Worm (Caenorhabditis elegans) whole organism, mixed stage, embryonic: ENCODE results near the gene T05C7.5.

Experiments used
- bed-3 ChIP-seq: fragments of 200-800 bp; sonication (Bioruptor generic); optimal IDR thresholded peaks from 3 replicates; lab custom pipeline; 2018; ENCODE audit warnings: mild to moderate bottlenecking, missing genetic modification characterization, moderate library complexity, missing compliant biosample characterization
- blmp-1 ChIP-seq: fragments of 150-350 bp; optimal IDR thresholded peaks from 2 replicates; lab custom pipeline; 2014; ENCODE audit warnings: missing biosample characterization, missing genetic modification characterization
- ceh-39 ChIP-seq: fragments of 150-350 bp; optimal IDR thresholded peaks from 2 replicates; lab custom pipeline; 2014; ENCODE audit warnings: missing biosample characterization, missing genetic modification characterization
- ceh-43 ChIP-seq: fragments of 200-800 bp; sonication (Bioruptor generic); optimal IDR thresholded peaks from 2 replicates; lab custom pipeline; 2018; ENCODE audit warnings: mild to moderate bottlenecking, missing genetic modification characterization, moderate library complexity, missing compliant biosample characterization
- ceh-83 ChIP-seq: fragments of 200-800 bp; sonication (Bioruptor generic); optimal IDR thresholded peaks from 2 replicates; lab custom pipeline; 2018; ENCODE audit warnings: mild to moderate bottlenecking, missing genetic modification characterization, missing compliant biosample characterization
- ces-1 ChIP-seq: fragments of 150-350 bp; optimal IDR thresholded peaks from 2 replicates; lab custom pipeline; 2014; ENCODE audit warnings: missing biosample characterization, missing genetic modification reagents, missing genetic modification characterization
- cnd-1 ChIP-seq: fragments of 200-800 bp; sonication (Bioruptor generic); optimal IDR thresholded peaks from 2 replicates; lab custom pipeline; 2018; ENCODE audit warnings: mild to moderate bottlenecking, missing genetic modification characterization, missing compliant biosample characterization
- drap-1 ChIP-seq: fragments of 200-800 bp; sonication (Bioruptor generic); optimal IDR thresholded peaks from 3 replicates; lab custom pipeline; 2018; ENCODE audit warnings: mild to moderate bottlenecking, missing genetic modification characterization, missing compliant biosample characterization
- elt-3 ChIP-seq: fragments of 150-350 bp; optimal IDR thresholded peaks from 2 replicates; lab custom pipeline; 2014; ENCODE audit warnings: missing biosample characterization, missing genetic modification characterization
- flh-1 ChIP-seq: fragments of 200-800 bp; sonication (Bioruptor generic); optimal IDR thresholded peaks from 2 replicates; lab custom pipeline; 2018; ENCODE audit warnings: mild to moderate bottlenecking, missing genetic modification characterization, moderate library complexity, missing compliant biosample characterization
- ham-2 ChIP-seq: fragments of 200-800 bp; sonication (Bioruptor generic); optimal IDR thresholded peaks from 2 replicates; lab custom pipeline; 2018; ENCODE audit warnings: mild to moderate bottlenecking, missing genetic modification characterization, missing compliant biosample characterization
- lin-13 ChIP-seq: fragments of 150-350 bp; optimal IDR thresholded peaks from 2 replicates; lab custom pipeline; 2014; ENCODE audit warnings: missing biosample characterization, missing genetic modification characterization
- lin-32 ChIP-seq: fragments of 200-800 bp; sonication (Bioruptor generic); optimal IDR thresholded peaks from 2 replicates; lab custom pipeline; 2018; ENCODE audit warnings: mild to moderate bottlenecking, missing genetic modification characterization, missing compliant biosample characterization
- lsy-2 ChIP-seq: fragments of 150-350 bp; optimal IDR thresholded peaks from 2 replicates; lab custom pipeline; 2014; ENCODE audit warnings: missing biosample characterization, missing genetic modification characterization
- mab-5 ChIP-seq: fragments of 150-350 bp; optimal IDR thresholded peaks from 2 replicates; lab custom pipeline; 2014; ENCODE audit warnings: missing biosample characterization, missing genetic modification characterization
- mep-1 ChIP-seq: fragments of 150-350 bp; optimal IDR thresholded peaks from 2 replicates; lab custom pipeline; 2017; ENCODE audit warnings: missing biosample characterization, missing genetic modification reagents, missing genetic modification characterization, inconsistent platforms
- mls-2 ChIP-seq: sonication (generic microtip); optimal IDR thresholded peaks from 2 replicates; lab custom pipeline; 2016; ENCODE audit warnings: mild to moderate bottlenecking, missing genetic modification characterization, moderate library complexity, missing compliant biosample characterization
- nhr-12 ChIP-seq: fragments of 150-350 bp; optimal IDR thresholded peaks from 2 replicates; lab custom pipeline; 2014; ENCODE audit warnings: missing biosample characterization, missing genetic modification characterization
- nhr-2 ChIP-seq: fragments of 150-350 bp; optimal IDR thresholded peaks from 2 replicates; lab custom pipeline; 2014; ENCODE audit warnings: missing biosample characterization, missing genetic modification characterization
- nhr-237 ChIP-seq: fragments of 150-350 bp; optimal IDR thresholded peaks from 2 replicates; lab custom pipeline; 2014; ENCODE audit warnings: missing biosample characterization, missing genetic modification characterization
- nhr-28 ChIP-seq: fragments of 150-350 bp; optimal IDR thresholded peaks from 2 replicates; lab custom pipeline; 2014; ENCODE audit warnings: missing biosample characterization, missing genetic modification characterization
- nhr-76 ChIP-seq: sonication (generic microtip); optimal IDR thresholded peaks from 2 replicates; lab custom pipeline; 2017; ENCODE audit warnings: missing biosample characterization, missing genetic modification characterization
- sem-2 ChIP-seq: fragments of 200-800 bp; sonication (Bioruptor generic); optimal IDR thresholded peaks from 2 replicates; lab custom pipeline; 2018; ENCODE audit warnings: mild to moderate bottlenecking, missing genetic modification characterization, missing compliant biosample characterization
- snpc-4 ChIP-seq: fragments of 150-350 bp; optimal IDR thresholded peaks from 2 replicates; lab custom pipeline; 2014; ENCODE audit warnings: missing biosample characterization, missing genetic modification characterization
- sptf-1 ChIP-seq: sonication (generic microtip); optimal IDR thresholded peaks from 2 replicates; lab custom pipeline; 2017; ENCODE audit warnings: mild to moderate bottlenecking, missing genetic modification characterization, moderate library complexity, missing compliant biosample characterization
- unc-120 ChIP-seq: sonication (generic microtip); optimal IDR thresholded peaks from 2 replicates; lab custom pipeline; 2017; ENCODE audit warnings: missing genetic modification characterization, missing compliant biosample characterization; ENCODE audit not compliant: poor library complexity, severe bottlenecking
- unc-39 ChIP-seq: fragments of 150-350 bp; optimal IDR thresholded peaks from 2 replicates; lab custom pipeline; 2014; ENCODE audit warnings: missing biosample characterization, missing genetic modification characterization
- unc-62 ChIP-seq: fragments of 150-350 bp; optimal IDR thresholded peaks from 2 replicates; lab custom pipeline; 2014; ENCODE audit warnings: missing biosample characterization, missing genetic modification reagents, missing genetic modification characterization
- zip-8 ChIP-seq: fragments of 150-350 bp; optimal IDR thresholded peaks from 2 replicates; lab custom pipeline; 2014; ENCODE audit warnings: missing biosample characterization, missing genetic modification characterization
- ztf-11 ChIP-seq: fragments of 150-350 bp; optimal IDR thresholded peaks from 2 replicates; lab custom pipeline; 2014; ENCODE audit warnings: missing biosample characterization, missing genetic modification characterization

Gene T05C7.5

DNA sequence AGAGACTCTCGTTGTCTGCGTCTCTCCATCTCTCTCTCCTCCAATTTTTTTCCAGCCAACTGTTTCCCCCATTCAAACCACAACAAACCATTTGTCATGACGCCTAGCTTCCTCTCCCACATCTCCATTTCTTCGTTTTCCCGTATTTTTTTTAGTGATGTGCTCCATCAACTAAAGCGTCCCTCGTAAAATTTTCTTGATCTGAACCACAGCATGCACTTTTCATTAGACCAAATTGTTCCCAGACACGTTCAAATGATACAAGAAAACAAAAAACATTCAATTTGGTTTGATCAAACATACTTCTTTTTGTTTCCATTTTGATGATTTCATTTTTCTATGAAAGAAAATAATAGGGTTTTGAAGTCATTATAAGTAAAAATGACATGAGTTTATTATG lies 23.6 kb upstream of the T05C7.5 start:
- no peak for TF ChIP-seq unc-120 (tag; lab: Kevin White, UChicago)
- no peak for TF ChIP-seq snpc-4
- TF ChIP-seq nhr-76, result no peak
- TF ChIP-seq flh-1 (GFP tag; lab: Kevin White, UChicago), result no peak
- TF ChIP-seq cnd-1 (tag; lab: Kevin White, UChicago), result no peak
- TF ChIP-seq nhr-237 (tag; lab: Kevin White, UChicago), result no peak
- TF ChIP-seq bed-3 (GFP tag; lab: Kevin White, UChicago), result no peak
- TF ChIP-seq nhr-28 (tag; lab: Kevin White, UChicago), result no peak
- TF ChIP-seq ceh-39, result no peak
- no peak for TF ChIP-seq mep-1 (tag; lab: Kevin White, UChicago)
- TF ChIP-seq lsy-2, result no peak
- no peak for TF ChIP-seq lin-13
- no peak for TF ChIP-seq elt-3 (tag; lab: Kevin White, UChicago)
- TF ChIP-seq sem-2 (GFP tag; lab: Kevin White, UChicago), result no peak
- no peak for TF ChIP-seq ztf-11 (tag; lab: Kevin White, UChicago)
- no peak for TF ChIP-seq lin-32 (GFP tag; lab: Kevin White, UChicago)
- TF ChIP-seq nhr-12 (tag; lab: Kevin White, UChicago), result no peak
- TF ChIP-seq blmp-1, result no peak
- no peak for TF ChIP-seq ces-1 (GFP tag; lab: Kevin White, UChicago)
- TF ChIP-seq sptf-1, result no peak

DNA sequence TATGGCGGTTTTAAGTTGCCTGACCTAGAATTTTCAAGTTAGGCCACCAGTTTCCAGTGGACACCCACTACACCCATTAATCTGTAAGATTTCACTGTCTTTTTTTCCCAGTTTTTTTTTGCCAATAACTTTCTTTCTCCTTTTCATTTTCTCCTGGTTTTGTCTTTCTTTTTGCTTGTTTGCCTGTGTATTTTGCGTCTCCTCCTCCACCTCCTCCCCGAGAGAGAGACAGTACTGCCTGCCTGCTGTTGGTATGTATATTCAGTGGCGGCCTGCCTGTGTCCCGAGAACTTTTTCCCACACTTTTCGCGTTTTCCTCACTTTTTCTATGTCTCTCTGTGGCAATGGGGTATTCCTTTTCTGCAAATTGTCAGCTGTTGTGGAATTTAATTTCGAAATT lies 22.7 kb upstream of the T05C7.5 start:
- TF ChIP-seq lin-32 (GFP tag; lab: Kevin White, UChicago), result no peak
- TF ChIP-seq mep-1 (tag; lab: Kevin White, UChicago), result no peak
- no peak for TF ChIP-seq ham-2 (GFP tag; lab: Kevin White, UChicago)
- TF ChIP-seq bed-3 (GFP tag; lab: Kevin White, UChicago), result no peak
- TF ChIP-seq cnd-1 (tag; lab: Kevin White, UChicago), result no peak
- no peak for TF ChIP-seq mls-2
- no peak for TF ChIP-seq drap-1

- TF ChIP-seq ceh-39, result no peak
- TF ChIP-seq flh-1 (GFP tag; lab: Kevin White, UChicago), result no peak
- no peak for TF ChIP-seq ces-1 (GFP tag; lab: Kevin White, UChicago)
- no peak for TF ChIP-seq lsy-2
- no peak for TF ChIP-seq nhr-28 (tag; lab: Kevin White, UChicago)
- no peak for TF ChIP-seq sem-2 (GFP tag; lab: Kevin White, UChicago)
- no peak for TF ChIP-seq zip-8
- no peak for TF ChIP-seq nhr-76
- TF ChIP-seq lin-13, result no peak
- TF ChIP-seq snpc-4, result no peak
These were observed 22.2 kb upstream of the T05C7.5 start for ce11 chrIV:80943-81342.

- TF ChIP-seq unc-120 (tag; lab: Kevin White, UChicago) (peak; percentile 19), cnd-1 (tag; lab: Kevin White, UChicago) (no peak), ces-1 (GFP tag; lab: Kevin White, UChicago) (peak; percentile 58)
These were observed 20.5 kb upstream of the T05C7.5 start, which contains the start of gene T05C7.9 for ce11 chrIV:79205-79604. T05C7.9 (plus strand) TSS chrIV:79276.

DNA sequence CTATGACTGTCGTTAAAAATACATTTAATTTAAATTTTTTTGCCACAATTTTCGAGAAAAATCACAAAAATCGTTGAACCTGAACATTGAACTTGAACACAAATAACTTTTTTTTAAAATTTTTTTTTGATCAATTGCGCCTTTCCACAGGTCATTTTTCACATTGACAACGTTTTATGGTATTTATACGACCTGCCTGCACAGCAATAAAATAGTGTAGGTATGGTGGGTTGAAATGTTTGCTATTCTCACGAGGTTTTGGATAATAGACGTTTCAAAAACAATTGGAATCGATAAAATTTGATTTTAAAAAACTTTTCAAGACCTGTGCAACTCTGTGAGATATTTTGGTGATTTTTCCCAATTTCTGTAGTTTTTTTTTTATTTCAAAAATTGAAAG lies 19.5 kb upstream of the T05C7.5 start:
- TF ChIP-seq lin-13 (no peak), cnd-1 (tag; lab: Kevin White, UChicago) (no peak), ceh-39 (no peak), lsy-2 (no peak), blmp-1 (no peak), unc-120 (tag; lab: Kevin White, UChicago) (no peak), nhr-2 (no peak), unc-39 (no peak), ceh-43 (GFP tag; lab: Kevin White, UChicago) (no peak), ztf-11 (tag; lab: Kevin White, UChicago) (no peak), mab-5 (no peak), unc-62 (GFP tag; lab: Kevin White, UChicago) (no peak), nhr-237 (tag; lab: Kevin White, UChicago) (no peak), ceh-83 (no peak)

DNA sequence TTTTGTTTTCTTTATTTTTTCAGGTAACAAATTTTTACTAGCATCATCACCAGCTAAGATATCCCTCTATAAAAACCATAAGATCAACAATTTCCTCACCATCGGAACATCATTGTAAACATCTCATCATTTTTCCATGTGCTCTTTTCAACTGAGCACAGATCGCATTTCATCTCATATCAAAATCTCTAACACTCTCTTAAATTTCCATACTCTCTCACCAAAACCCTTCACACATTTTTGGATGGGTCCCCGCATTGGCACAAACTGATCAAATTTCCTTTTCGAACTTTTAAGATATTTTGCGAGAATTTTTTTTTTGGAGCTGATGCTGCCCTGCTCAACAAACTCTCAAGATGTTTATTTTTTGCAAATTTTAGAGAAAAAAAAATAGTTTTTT lies 18.7 kb upstream of the T05C7.5 start:
- TF ChIP-seq blmp-1, result no peak
- TF ChIP-seq sem-2 (GFP tag; lab: Kevin White, UChicago), result no peak
- peak; percentile 1 for TF ChIP-seq ces-1 (GFP tag; lab: Kevin White, UChicago)
- no peak for TF ChIP-seq unc-62 (GFP tag; lab: Kevin White, UChicago)
